Fruit fly (Drosophila melanogaster) whole organism, embryonic: ENCODE data around the gene vir-1.

Experiments used
- Atf6 ChIP-seq: fragments of 200-800 bp; sonication (Bioruptor generic); IDR thresholded peaks from 2 replicates; pipeline ENCODE4 v1.3.6; 2022; ENCODE audit warnings: missing biosample characterization, missing genetic modification characterization
- Bteb2 ChIP-seq: fragments of 200-800 bp; sonication (Bioruptor generic); optimal IDR thresholded peaks from 2 replicates; lab custom pipeline; 2016; ENCODE audit warnings: missing biosample characterization, missing genetic modification characterization
- CG10366 ChIP-seq: fragments of 200-800 bp; sonication (Bioruptor generic); IDR thresholded peaks from 2 replicates; pipeline ENCODE4 v1.3.6; 2022; ENCODE audit warnings: missing biosample characterization, missing genetic modification characterization
- CG10565 ChIP-seq: fragments of 200-800 bp; sonication (Bioruptor generic); optimal IDR thresholded peaks from 3 replicates; lab custom pipeline; 2016; ENCODE audit warnings: missing biosample characterization, mild to moderate bottlenecking, missing genetic modification characterization
- CG11247 ChIP-seq: fragments of 200-800 bp; sonication (Bioruptor generic); IDR thresholded peaks from 2 replicates; pipeline ENCODE4 v1.3.6; 2022; ENCODE audit warnings: missing biosample characterization, missing genetic modification characterization
- CG11398 ChIP-seq: fragments of 200-800 bp; sonication (Bioruptor generic); optimal IDR thresholded peaks from 2 replicates; lab custom pipeline; 2016; ENCODE audit warnings: missing biosample characterization, missing genetic modification characterization
- CG11695 ChIP-seq: fragments of 200-800 bp; sonication (Bioruptor generic); IDR thresholded peaks from 3 replicates; pipeline ENCODE4 v1.3.6; 2022; ENCODE audit warnings: missing biosample characterization, missing genetic modification characterization
- CG11723 ChIP-seq: fragments of 200-800 bp; sonication (Bioruptor generic); optimal IDR thresholded peaks from 2 replicates; lab custom pipeline; 2017; ENCODE audit warnings: missing biosample characterization, mild to moderate bottlenecking, missing genetic modification characterization
- CG12391 ChIP-seq: fragments of 200-800 bp; sonication (Bioruptor generic); optimal IDR thresholded peaks from 3 replicates; lab custom pipeline; 2018; ENCODE audit warnings: missing biosample characterization, mild to moderate bottlenecking, missing genetic modification characterization, moderate library complexity
- CG12744 ChIP-seq: fragments of 200-800 bp; sonication (Bioruptor generic); optimal IDR thresholded peaks from 2 replicates; lab custom pipeline; 2016; ENCODE audit warnings: missing biosample characterization, missing genetic modification characterization
- CG13296 ChIP-seq: fragments of 200-800 bp; sonication (Bioruptor generic); optimal IDR thresholded peaks from 3 replicates; lab custom pipeline; 2018; ENCODE audit warnings: missing biosample characterization, mild to moderate bottlenecking, missing genetic modification characterization
- CG13424 ChIP-seq: fragments of 200-800 bp; sonication (Bioruptor generic); optimal IDR thresholded peaks from 2 replicates; lab custom pipeline; 2019; ENCODE audit warnings: missing biosample characterization, mild to moderate bottlenecking, missing genetic modification characterization, moderate library complexity
- CG14050 ChIP-seq: fragments of 200-800 bp; sonication (Bioruptor generic); IDR thresholded peaks from 3 replicates; pipeline ENCODE4 v1.3.6; 2022; ENCODE audit warnings: missing biosample characterization, missing genetic modification characterization
- CG15073 ChIP-seq: fragments of 200-800 bp; sonication (Bioruptor generic); optimal IDR thresholded peaks from 2 replicates; lab custom pipeline; 2016; ENCODE audit warnings: missing biosample characterization, missing genetic modification characterization
- CG15514 ChIP-seq: fragments of 200-800 bp; sonication (Bioruptor generic); optimal IDR thresholded peaks from 3 replicates; lab custom pipeline; 2017; ENCODE audit warnings: missing biosample characterization, missing genetic modification characterization, mild to moderate bottlenecking, moderate library complexity, missing genetic modification reagents
- CG16815 ChIP-seq: fragments of 200-800 bp; sonication (Bioruptor generic); optimal IDR thresholded peaks from 3 replicates; lab custom pipeline; 2017; ENCODE audit warnings: missing biosample characterization, mild to moderate bottlenecking, missing genetic modification characterization
- CG18476 ChIP-seq: fragments of 200-800 bp; sonication (Bioruptor generic); optimal IDR thresholded peaks from 2 replicates; lab custom pipeline; 2016; ENCODE audit warnings: missing biosample characterization, mild to moderate bottlenecking, missing genetic modification characterization
- CG2129 ChIP-seq: fragments of 200-800 bp; sonication (Bioruptor generic); IDR thresholded peaks from 2 replicates; pipeline ENCODE4 v1.3.6; 2022; ENCODE audit warnings: missing biosample characterization, missing genetic modification characterization; ENCODE audit not compliant: partially characterized antibody
- CG2712 ChIP-seq: fragments of 200-800 bp; optimal IDR thresholded peaks from 3 replicates; lab custom pipeline; 2019; ENCODE audit warnings: missing biosample characterization, mild to moderate bottlenecking, missing genetic modification characterization, moderate library complexity
- CG3838 ChIP-seq: fragments of 200-800 bp; sonication (Bioruptor generic); optimal IDR thresholded peaks from 3 replicates; lab custom pipeline; 2016; ENCODE audit warnings: missing biosample characterization, missing genetic modification characterization
- CG6654 ChIP-seq: fragments of 200-800 bp; sonication (Bioruptor generic); optimal IDR thresholded peaks from 2 replicates; lab custom pipeline; 2017; ENCODE audit warnings: missing biosample characterization, mild to moderate bottlenecking, missing genetic modification characterization
- Dad ChIP-seq: fragments of 200-800 bp; sonication (Bioruptor generic); optimal IDR thresholded peaks from 3 replicates; lab custom pipeline; 2016; ENCODE audit warnings: missing biosample characterization, missing genetic modification characterization
- Elba2 ChIP-seq: fragments of 200-800 bp; sonication (Bioruptor generic); optimal IDR thresholded peaks from 3 replicates; lab custom pipeline; 2016; ENCODE audit warnings: missing biosample characterization, missing genetic modification characterization
- Ets97D ChIP-seq: fragments of 200-800 bp; sonication (Bioruptor generic); optimal IDR thresholded peaks from 3 replicates; lab custom pipeline; 2016; ENCODE audit warnings: missing biosample characterization, missing genetic modification characterization
- Fer3 ChIP-seq: fragments of 200-800 bp; sonication (Bioruptor generic); optimal IDR thresholded peaks from 2 replicates; lab custom pipeline; 2018; ENCODE audit warnings: missing biosample characterization, mild to moderate bottlenecking, missing genetic modification characterization, moderate library complexity
- Lhr ChIP-seq: fragments of 200-800 bp; sonication (Bioruptor generic); optimal IDR thresholded peaks from 3 replicates; lab custom pipeline; 2017; ENCODE audit warnings: mild to moderate bottlenecking, missing biosample characterization, missing genetic modification reagents, missing genetic modification characterization
- Myb ChIP-seq: fragments of 200-800 bp; sonication (Bioruptor generic); optimal IDR thresholded peaks from 2 replicates; lab custom pipeline; 2016; ENCODE audit warnings: missing biosample characterization, missing genetic modification characterization
- NC2α ChIP-seq: fragments of 200-800 bp; sonication (Bioruptor generic); optimal IDR thresholded peaks from 2 replicates; lab custom pipeline; 2016; ENCODE audit warnings: missing biosample characterization, missing genetic modification characterization
- NC2β ChIP-seq: fragments of 200-800 bp; sonication (Bioruptor generic); optimal IDR thresholded peaks from 2 replicates; lab custom pipeline; 2016; ENCODE audit warnings: missing biosample characterization, missing genetic modification characterization
- Optix ChIP-seq: fragments of 200-800 bp; sonication (Bioruptor generic); IDR thresholded peaks from 3 replicates; pipeline ENCODE4 v1.3.6; 2022; ENCODE audit warnings: missing biosample characterization, missing genetic modification characterization
- PHDP ChIP-seq: fragments of 200-800 bp; sonication (Bioruptor generic); optimal IDR thresholded peaks from 3 replicates; lab custom pipeline; 2018; ENCODE audit warnings: missing biosample characterization, mild to moderate bottlenecking, missing genetic modification characterization, moderate library complexity
- Trl ChIP-seq, 3 experiments: fragments of >200 bp in 2 of 3; fragments of 200-800 bp in 1 of 3; sonication (Bioruptor generic) in 1 of 3; optimal IDR thresholded peaks; 2 replicates in 1 of 3; 3 replicates in 2 of 3; lab custom pipeline; 2016 to 2017; ENCODE audit warnings: missing biosample characterization in 1 of 3, missing genetic modification characterization in 1 of 3
- ash1 ChIP-seq: fragments of 200-800 bp; sonication (Bioruptor generic); optimal IDR thresholded peaks from 2 replicates; lab custom pipeline; 2018; ENCODE audit warnings: missing biosample characterization, mild to moderate bottlenecking, missing genetic modification characterization
- cato ChIP-seq: fragments of 200-800 bp; sonication (Bioruptor generic); optimal IDR thresholded peaks from 2 replicates; lab custom pipeline; 2016; ENCODE audit warnings: missing biosample characterization, missing genetic modification characterization, borderline replicate concordance
- ewg ChIP-seq: fragments of 200-800 bp; sonication (Bioruptor generic); optimal IDR thresholded peaks from 3 replicates; lab custom pipeline; 2017; ENCODE audit warnings: mild to moderate bottlenecking, missing biosample characterization, missing genetic modification reagents, missing genetic modification characterization
- gt ChIP-seq: fragments of 200-800 bp; sonication (Bioruptor generic); IDR thresholded peaks from 2 replicates; pipeline ENCODE4 v1.3.6; 2022; ENCODE audit warnings: missing biosample characterization, missing genetic modification characterization
- ham ChIP-seq: fragments of 200-800 bp; sonication (Bioruptor generic); IDR thresholded peaks from 2 replicates; pipeline ENCODE4 v1.3.6; 2022; ENCODE audit warnings: missing biosample characterization, missing genetic modification characterization
- hbn ChIP-seq: fragments of 200-800 bp; sonication (Bioruptor generic); IDR thresholded peaks from 2 replicates; pipeline ENCODE4 v1.3.6; 2022; ENCODE audit warnings: missing biosample characterization, missing genetic modification characterization; ENCODE audit not compliant: partially characterized antibody
- insv ChIP-seq, 2 experiments: fragments of 200-800 bp; sonication (Bioruptor generic); optimal IDR thresholded peaks; 3 replicates each; lab custom pipeline; 2016 to 2018; ENCODE audit warnings: missing biosample characterization in 2 of 2, missing genetic modification characterization in 2 of 2
- inv ChIP-seq: fragments of 200-800 bp; sonication (Bioruptor generic); IDR thresholded peaks from 2 replicates; pipeline ENCODE4 v1.3.6; 2022; ENCODE audit warnings: missing biosample characterization, missing genetic modification characterization; ENCODE audit not compliant: partially characterized antibody
- kah ChIP-seq: fragments of 200-800 bp; sonication (Bioruptor generic); optimal IDR thresholded peaks from 2 replicates; lab custom pipeline; 2018; ENCODE audit warnings: missing biosample characterization, mild to moderate bottlenecking, missing genetic modification characterization
- odd ChIP-seq: fragments of 200-800 bp; sonication (Bioruptor generic); optimal IDR thresholded peaks from 2 replicates; lab custom pipeline; 2017; ENCODE audit warnings: missing biosample characterization, mild to moderate bottlenecking, missing genetic modification characterization
- pzg ChIP-seq: fragments of 200-800 bp; sonication (Bioruptor generic); optimal IDR thresholded peaks from 3 replicates; lab custom pipeline; 2018; ENCODE audit warnings: missing biosample characterization, mild to moderate bottlenecking, missing genetic modification characterization, moderate library complexity
- run ChIP-seq: fragments of 200-800 bp; sonication (Bioruptor generic); optimal IDR thresholded peaks from 3 replicates; lab custom pipeline; 2018; ENCODE audit warnings: missing biosample characterization, mild to moderate bottlenecking, missing genetic modification characterization
- seq ChIP-seq: fragments of 200-800 bp; sonication (Bioruptor generic); IDR thresholded peaks from 2 replicates; pipeline ENCODE4 v1.3.6; 2022; ENCODE audit warnings: missing biosample characterization, missing genetic modification characterization
- sna ChIP-seq: fragments of 200-800 bp; sonication (Bioruptor generic); IDR thresholded peaks from 2 replicates; pipeline ENCODE4 v1.3.6; 2022; ENCODE audit warnings: missing biosample characterization, missing genetic modification characterization; ENCODE audit not compliant: partially characterized antibody
- tgo ChIP-seq: fragments of 200-800 bp; sonication (Bioruptor generic); IDR thresholded peaks from 3 replicates; pipeline ENCODE4 v1.3.6; 2022; ENCODE audit warnings: missing biosample characterization, missing genetic modification characterization
- trh ChIP-seq: fragments of 200-800 bp; sonication (Bioruptor generic); optimal IDR thresholded peaks from 2 replicates; lab custom pipeline; 2016; ENCODE audit warnings: missing biosample characterization, missing genetic modification characterization
- wor ChIP-seq: fragments of 200-800 bp; sonication (Bioruptor generic); IDR thresholded peaks from 2 replicates; pipeline ENCODE4 v1.3.6; 2022; ENCODE audit warnings: missing biosample characterization, missing genetic modification characterization

The vir-1 gene

DNA sequence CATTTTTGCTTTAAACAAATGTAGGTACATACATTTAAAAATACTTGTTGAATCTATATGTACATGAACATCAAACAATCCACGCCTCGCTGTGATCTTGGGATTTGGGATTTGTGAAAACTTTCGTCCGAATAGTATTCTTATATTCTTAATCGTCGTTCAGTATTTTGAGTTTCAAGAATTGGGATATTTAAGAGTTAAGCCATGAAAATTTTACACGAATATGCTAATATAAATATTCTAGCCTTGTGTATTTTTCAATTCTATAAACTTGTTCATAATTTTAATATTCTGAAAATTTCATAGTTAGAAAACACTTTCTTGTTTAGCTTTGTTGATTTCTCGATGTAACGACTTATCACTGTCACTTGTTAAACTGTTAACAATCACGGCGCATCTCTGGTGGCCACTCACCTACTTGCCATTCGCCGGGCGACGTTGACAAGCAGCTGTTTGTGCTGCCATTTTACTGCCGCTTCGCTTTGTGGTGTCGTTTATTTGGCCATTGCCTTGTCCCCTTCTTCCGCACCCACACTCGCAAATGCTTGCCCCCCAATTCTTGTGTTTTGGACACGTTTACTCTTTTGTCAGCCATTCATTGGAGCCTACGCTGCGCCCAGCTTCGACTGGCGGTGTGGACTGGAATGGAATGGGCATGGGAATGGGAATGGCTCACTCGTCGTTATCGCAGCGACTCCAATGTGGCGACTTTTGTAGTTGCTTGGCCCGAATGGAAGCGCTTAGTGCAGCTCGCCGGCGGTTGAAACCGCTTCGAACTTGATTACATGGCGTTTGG is 12.9 kb upstream of the vir-1 start (continued):
- TF ChIP-seq CG16815 (GFP tag; lab: Kevin White, UChicago) (no peak), NC2β (no peak), Atf6 (GFP tag; lab: Robert Waterston, UW) (no peak; the same call in 1 of the 2 replicates), CG10565 (no peak), NC2α (no peak), PHDP (tag; lab: Kevin White, UChicago) (no peak), sna (GFP tag; lab: Robert Waterston, UW) (no peak), gt (GFP tag; lab: Robert Waterston, UW) (no peak), Fer3 (no peak), CG11247 (no peak), insv (GFP tag; optimal IDR thresholded peaks at IDR 0.05; lab: Kevin White, UChicago) (no peak), CG2129 (GFP tag; lab: Robert Waterston, UW) (no peak), kah (no peak), Bteb2 (GFP tag; lab: Kevin White, UChicago) (no peak), Dad (GFP tag; lab: Kevin White, UChicago) (no peak), cato (no peak), Trl (optimal IDR thresholded peaks at IDR 0.05; lab: Kevin White, UChicago) (no peak), Trl (GFP tag; optimal IDR thresholded peaks at IDR 0.05; lab: Kevin White, UChicago) (no peak), CG2712 (tag; lab: Kevin White, UChicago) (peak; percentile 0), CG11695 (GFP tag; lab: Robert Waterston, UW) (no peak), Optix (no peak), tgo (GFP tag; lab: Robert Waterston, UW) (no peak; the same call in 2 of the 3 replicates), CG18476 (GFP tag; lab: Kevin White, UChicago) (no peak), Ets97D (GFP tag; lab: Kevin White, UChicago) (no peak), ewg (GFP tag; lab: Kevin White, UChicago) (no peak), CG15073 (GFP tag; lab: Kevin White, UChicago) (no peak), hbn (GFP tag; lab: Robert Waterston, UW) (peak; percentile 32), CG11398 (no peak), pzg (GFP tag; lab: Kevin White, UChicago) (peak; percentile 54), CG14050 (GFP tag; lab: Robert Waterston, UW) (no peak), CG10366 (GFP tag; lab: Robert Waterston, UW) (no peak), odd (GFP tag; lab: Kevin White, UChicago) (no peak), CG11723 (GFP tag; lab: Kevin White, UChicago) (no peak), CG13424 (tag; lab: Kevin White, UChicago) (no peak), Myb (GFP tag; lab: Kevin White, UChicago) (no peak), Lhr (GFP tag; lab: Kevin White, UChicago) (no peak), ash1 (GFP tag; lab: Kevin White, UChicago) (no peak), CG15514 (peak; percentile 8), CG6654 (GFP tag; lab: Kevin White, UChicago) (no peak), Elba2 (GFP tag; lab: Kevin White, UChicago) (no peak), trh (GFP tag; lab: Kevin White, UChicago) (no peak), run (tag; lab: Kevin White, UChicago) (no peak), ham (GFP tag; lab: Robert Waterston, UW) (no peak), CG3838 (GFP tag; lab: Kevin White, UChicago) (no peak), seq (GFP tag; lab: Robert Waterston, UW) (no peak; the same call in 1 of the 2 replicates), wor (GFP tag; lab: Robert Waterston, UW) (no peak), inv (GFP tag; lab: Robert Waterston, UW) (no peak), CG12391 (tag; lab: Kevin White, UChicago) (peak; percentile 30), CG12744 (GFP tag; lab: Kevin White, UChicago) (no peak), CG13296 (GFP tag; lab: Kevin White, UChicago) (no peak)
